Fruit fly (Drosophila melanogaster) whole organism, wandering third instar larva: ENCODE data around the gene CG32037.
A peak's percentile ranks its signal among the peaks of the same experiment; 100 is the strongest.

Experiments used
- Abd-B ChIP-seq: fragments of >200 bp; optimal IDR thresholded peaks from 2 replicates; lab custom pipeline; 2017; ENCODE audit warnings: missing biosample characterization, missing genetic modification characterization
- CG32264 ChIP-seq: fragments of 200-800 bp; sonication (Bioruptor generic); optimal IDR thresholded peaks from 2 replicates; lab custom pipeline; 2016; ENCODE audit warnings: missing biosample characterization, missing genetic modification characterization
- CG9705 ChIP-seq: fragments of 200-800 bp; sonication (Bioruptor generic); optimal IDR thresholded peaks from 2 replicates; lab custom pipeline; 2018; ENCODE audit warnings: missing biosample characterization, mild to moderate bottlenecking, missing genetic modification characterization
- CrebA ChIP-seq: fragments of 200-800 bp; sonication (Bioruptor generic); optimal IDR thresholded peaks from 2 replicates; lab custom pipeline; 2016; ENCODE audit warnings: missing biosample characterization, mild to moderate bottlenecking, missing genetic modification characterization, borderline replicate concordance
- Dfd ChIP-seq: fragments of >200 bp; optimal IDR thresholded peaks from 2 replicates; lab custom pipeline; 2017; ENCODE audit warnings: missing biosample characterization, missing genetic modification characterization
- Dif ChIP-seq: fragments of 200-275, 200-300 bp; sonication (Bioruptor generic); optimal IDR thresholded peaks from 2 replicates; lab custom pipeline; 2018; ENCODE audit warnings: missing biosample characterization, missing genetic modification characterization; ENCODE audit not compliant: partially characterized antibody
- GATAd ChIP-seq: sonication (Bioruptor generic); optimal IDR thresholded peaks from 2 replicates; lab custom pipeline; 2016; ENCODE audit warnings: missing biosample characterization, missing genetic modification characterization
- HLH106 ChIP-seq: fragments of 200-800 bp; optimal IDR thresholded peaks from 3 replicates; lab custom pipeline; 2019; ENCODE audit warnings: missing biosample characterization, mild to moderate bottlenecking, missing genetic modification characterization, moderate library complexity
- Hnf4 ChIP-seq: fragments of 200-800 bp; sonication (Bioruptor generic); optimal IDR thresholded peaks from 2 replicates; lab custom pipeline; 2016; ENCODE audit warnings: missing biosample characterization, mild to moderate bottlenecking, missing genetic modification characterization
- Hr78 ChIP-seq: fragments of >200 bp; optimal IDR thresholded peaks from 2 replicates; lab custom pipeline; 2017; ENCODE audit warnings: missing biosample characterization, missing genetic modification characterization
- Hr83 ChIP-seq: fragments of 200-300 bp; sonication (Bioruptor generic); optimal IDR thresholded peaks from 2 replicates; lab custom pipeline; 2016; ENCODE audit warnings: missing biosample characterization, mild to moderate bottlenecking, missing genetic modification characterization, moderate library complexity; ENCODE audit not compliant: poor library complexity, severe bottlenecking
- Jra ChIP-seq: sonication (Bioruptor generic); optimal IDR thresholded peaks from 2 replicates; lab custom pipeline; 2016; ENCODE audit warnings: missing biosample characterization, missing genetic modification characterization
- Mio ChIP-seq: sonication (Bioruptor generic); optimal IDR thresholded peaks from 2 replicates; lab custom pipeline; 2016; ENCODE audit warnings: missing biosample characterization, missing genetic modification characterization
- Myc ChIP-seq: fragments of >200 bp; optimal IDR thresholded peaks from 2 replicates; lab custom pipeline; 2017
- N ChIP-seq: fragments of >200 bp; optimal IDR thresholded peaks from 2 replicates; lab custom pipeline; 2018; ENCODE audit warnings: missing biosample characterization, missing external identifiers, missing genetic modification characterization
- OdsH ChIP-seq: fragments of 200-800 bp; sonication (Bioruptor generic); optimal IDR thresholded peaks from 2 replicates; lab custom pipeline; 2016; ENCODE audit warnings: missing biosample characterization, mild to moderate bottlenecking, missing genetic modification characterization
- Rel ChIP-seq, 2 experiments: fragments of 200-800 bp; sonication (Bioruptor generic) in 1 of 2; optimal IDR thresholded peaks; 2 replicates in 1 of 2; 3 replicates in 1 of 2; lab custom pipeline; 2016 to 2019; ENCODE audit warnings: mild to moderate bottlenecking in 2 of 2, missing biosample characterization in 2 of 2, missing genetic modification characterization in 2 of 2, moderate library complexity in 1 of 2
- Sp1 ChIP-seq: fragments of 200-800 bp; sonication (Bioruptor generic); optimal IDR thresholded peaks from 3 replicates; lab custom pipeline; 2019; ENCODE audit warnings: missing biosample characterization, mild to moderate bottlenecking, missing genetic modification characterization, moderate library complexity
- Vsx2 ChIP-seq: fragments of 200-300, 225-300 bp; sonication (Bioruptor generic); optimal IDR thresholded peaks from 2 replicates; lab custom pipeline; 2018; ENCODE audit warnings: missing biosample characterization, missing genetic modification characterization; ENCODE audit not compliant: partially characterized antibody
- br ChIP-seq: fragments of 200-800 bp; sonication (Bioruptor generic); optimal IDR thresholded peaks from 2 replicates; lab custom pipeline; 2016; ENCODE audit warnings: missing biosample characterization, missing genetic modification characterization
- brk ChIP-seq: fragments of 200-800 bp; sonication (Bioruptor generic); optimal IDR thresholded peaks from 2 replicates; lab custom pipeline; 2016; ENCODE audit warnings: missing biosample characterization, mild to moderate bottlenecking, missing genetic modification characterization
- dl ChIP-seq, 2 experiments: fragments of 175-275, 200-275 bp in 1 of 2; fragments of 200-275 bp in 1 of 2; sonication (Bioruptor generic); optimal IDR thresholded peaks; lab custom pipeline; 2018; ENCODE audit warnings: mild to moderate bottlenecking in 2 of 2, missing biosample characterization in 2 of 2, missing genetic modification characterization in 2 of 2, moderate library complexity in 2 of 2; ENCODE audit not compliant: partially characterized antibody in 2 of 2, insufficient read depth in 1 of 2
- dmrt93B ChIP-seq: fragments of 200-800 bp; sonication (Bioruptor generic); optimal IDR thresholded peaks from 2 replicates; lab custom pipeline; 2018; ENCODE audit warnings: missing biosample characterization, mild to moderate bottlenecking, missing genetic modification characterization
- dsf ChIP-seq: sonication (Bioruptor generic); optimal IDR thresholded peaks from 2 replicates; lab custom pipeline; 2016; ENCODE audit warnings: missing biosample characterization, missing genetic modification characterization, borderline replicate concordance
- ey ChIP-seq: fragments of 200-800 bp; sonication (Bioruptor generic); optimal IDR thresholded peaks from 2 replicates; lab custom pipeline; 2016; ENCODE audit warnings: missing biosample characterization, missing genetic modification characterization
- foxo ChIP-seq, 2 experiments: fragments of 200-800 bp; sonication (Bioruptor generic); optimal IDR thresholded peaks; 2 replicates in 1 of 2; 3 replicates in 1 of 2; lab custom pipeline; 2016 to 2017; ENCODE audit warnings: missing biosample characterization in 2 of 2, missing genetic modification characterization in 2 of 2
- fru ChIP-seq: fragments of 200-800 bp; sonication (Bioruptor generic); optimal IDR thresholded peaks from 3 replicates; lab custom pipeline; 2016; ENCODE audit warnings: missing biosample characterization, mild to moderate bottlenecking, missing genetic modification characterization
- h ChIP-seq: fragments of 200-800 bp; sonication (Bioruptor generic); optimal IDR thresholded peaks from 3 replicates; lab custom pipeline; 2016; ENCODE audit warnings: missing biosample characterization, mild to moderate bottlenecking, missing genetic modification characterization
- jim ChIP-seq: fragments of 175-275, 200-325 bp; sonication (Bioruptor generic); optimal IDR thresholded peaks from 2 replicates; lab custom pipeline; 2016; ENCODE audit warnings: missing biosample characterization, mild to moderate bottlenecking, missing genetic modification characterization
- lola ChIP-seq: fragments of >200 bp; optimal IDR thresholded peaks from 2 replicates; lab custom pipeline; 2017; ENCODE audit warnings: missing biosample characterization, missing genetic modification characterization
- pan ChIP-seq: fragments of >200 bp; optimal IDR thresholded peaks from 2 replicates; lab custom pipeline; 2017
- psq ChIP-seq: fragments of 200-800 bp; sonication (Bioruptor generic); optimal IDR thresholded peaks from 3 replicates; lab custom pipeline; 2017; ENCODE audit warnings: missing biosample characterization, mild to moderate bottlenecking, missing genetic modification characterization, moderate library complexity
- rgr ChIP-seq: fragments of 200-800 bp; sonication (Bioruptor generic); optimal IDR thresholded peaks from 3 replicates; lab custom pipeline; 2016; ENCODE audit warnings: missing biosample characterization, mild to moderate bottlenecking, missing genetic modification characterization
- sage ChIP-seq: fragments of 200-800 bp; sonication (Bioruptor generic); optimal IDR thresholded peaks from 2 replicates; lab custom pipeline; 2016; ENCODE audit warnings: missing biosample characterization, mild to moderate bottlenecking, missing genetic modification characterization
- sv ChIP-seq: fragments of 200-800 bp; sonication (Bioruptor generic); optimal IDR thresholded peaks from 3 replicates; lab custom pipeline; 2016; ENCODE audit warnings: missing biosample characterization, missing genetic modification characterization
- tai ChIP-seq: sonication (Bioruptor generic); optimal IDR thresholded peaks from 2 replicates; lab custom pipeline; 2016; ENCODE audit warnings: missing biosample characterization, missing genetic modification characterization
- usp ChIP-seq: fragments of >200 bp; optimal IDR thresholded peaks from 2 replicates; lab custom pipeline; 2017; ENCODE audit warnings: missing biosample characterization, missing genetic modification characterization
- woc ChIP-seq: sonication (Bioruptor generic); optimal IDR thresholded peaks from 2 replicates; lab custom pipeline; 2016; ENCODE audit warnings: missing biosample characterization, mild to moderate bottlenecking, missing genetic modification characterization

Gene CG32037

dm6 chr3L:9461670-9462246 lies 30.3 kb downstream of the CG32037 start:
- TF ChIP-seq br (GFP tag; lab: Kevin White, UChicago) = no peak
- peak; percentile 32 for TF ChIP-seq Dif (GFP tag; lab: Kevin White, UChicago)

DNA sequence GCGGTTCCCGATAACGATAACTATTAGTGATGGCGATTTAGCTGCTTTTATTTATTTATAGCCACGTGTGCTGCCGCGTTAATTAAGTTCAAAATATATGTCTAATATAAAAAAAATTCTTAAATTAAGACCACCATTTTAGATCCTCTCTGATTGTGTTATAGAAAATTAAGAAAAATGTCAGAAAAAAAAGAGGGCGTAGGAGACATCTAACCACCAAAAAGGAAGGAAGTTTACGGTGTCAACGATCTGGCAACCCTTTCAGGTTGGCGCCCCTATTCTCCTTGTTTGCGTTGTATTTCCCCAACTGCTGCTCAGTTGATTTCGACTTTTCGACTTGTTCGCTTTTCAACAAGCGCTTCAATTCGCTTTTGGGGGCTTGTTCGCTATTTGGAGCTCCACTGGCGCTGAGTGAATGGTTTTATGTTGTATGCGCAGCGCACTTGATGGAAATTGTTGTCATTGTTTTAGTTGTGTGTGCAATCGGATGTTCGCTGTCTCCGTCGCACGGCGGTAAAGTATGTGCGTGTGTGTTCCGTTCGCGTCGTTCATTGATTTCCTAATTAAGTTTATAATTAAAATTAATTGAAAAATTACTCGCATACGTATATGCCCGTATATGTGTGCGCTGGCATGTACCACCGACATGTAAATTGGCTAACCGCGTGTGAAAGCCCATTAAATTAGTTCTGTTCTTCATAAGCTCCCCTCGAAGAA lies 31.1 kb downstream of the CG32037 start, which contains the start of the genes CG3434 and CG44838:
CG3434 (minus strand) TSS at position 25 of the 717 bp plus-strand sequence.
CG44838 (plus strand) TSS at position 276 of the 717 bp plus-strand sequence.
- peak; percentile 76 for TF ChIP-seq HLH106 (tag; lab: Kevin White, UChicago)
- TF ChIP-seq Dif (GFP tag; lab: Kevin White, UChicago) = no peak
- peak; percentile 76 for TF ChIP-seq ey
- TF ChIP-seq brk (GFP tag; lab: Kevin White, UChicago) = peak; percentile 57
- peak; percentile 89 for TF ChIP-seq h (GFP tag; lab: Kevin White, UChicago)
- no peak for TF ChIP-seq dl (GFP tag; optimal IDR thresholded peaks at IDR 0.05; lab: Kevin White, UChicago; ENCODE audit: insufficient read depth in 1 of 2, partially characterized antibody in 2 of 2)
- no peak for TF ChIP-seq pan
- TF ChIP-seq lola = no peak
- TF ChIP-seq jim (GFP tag; lab: Kevin White, UChicago) = no peak
- no peak for TF ChIP-seq Vsx2 (GFP tag; lab: Kevin White, UChicago)
- TF ChIP-seq sage (GFP tag; lab: Kevin White, UChicago) = peak; percentile 78
- TF ChIP-seq CG32264 (GFP tag; lab: Kevin White, UChicago) = no peak
- peak; percentile 69 for TF ChIP-seq tai
- TF ChIP-seq fru (GFP tag; lab: Kevin White, UChicago) = peak; percentile 77
- peak; percentile 73 for TF ChIP-seq Sp1 (GFP tag; lab: Kevin White, UChicago)
- no peak for TF ChIP-seq Abd-B
- no peak for TF ChIP-seq Mio (GFP tag; lab: Kevin White, UChicago)
- TF ChIP-seq psq = peak; percentile 85
- peak; percentile 92 for TF ChIP-seq Myc (lab: Kevin White, UChicago)
- TF ChIP-seq Rel (GFP tag; optimal IDR thresholded peaks at IDR 0.05; lab: Kevin White, UChicago) = peak; percentile 34
- TF ChIP-seq Rel (tag; optimal IDR thresholded peaks at IDR 0.05; lab: Kevin White, UChicago) = peak; percentile 96
- TF ChIP-seq N = no peak
- no peak for TF ChIP-seq GATAd (GFP tag; lab: Kevin White, UChicago)
- peak; percentile 70 for TF ChIP-seq dsf (GFP tag; lab: Kevin White, UChicago)
- peak; percentile 70 for TF ChIP-seq Hr83 (GFP tag; lab: Kevin White, UChicago)
- no peak for TF ChIP-seq Dfd
- TF ChIP-seq OdsH (GFP tag; lab: Kevin White, UChicago) = peak; percentile 71
- TF ChIP-seq Hnf4 (GFP tag; lab: Kevin White, UChicago) = peak; percentile 76
- no peak for TF ChIP-seq usp
- TF ChIP-seq sv (GFP tag; lab: Kevin White, UChicago) = peak; percentile 84
- peak in 1 of 2 experiments; percentile 82 for TF ChIP-seq foxo (GFP tag; optimal IDR thresholded peaks at IDR 0.05; lab: Kevin White, UChicago)
- peak; percentile 79 for TF ChIP-seq woc (GFP tag; lab: Kevin White, UChicago)
- TF ChIP-seq CG9705 (GFP tag; lab: Kevin White, UChicago) = peak; percentile 61
- no peak for TF ChIP-seq Hr78 (GFP tag; lab: Kevin White, UChicago)
- TF ChIP-seq br (GFP tag; lab: Kevin White, UChicago) = peak; percentile 77
- peak; percentile 82 for TF ChIP-seq rgr (GFP tag; lab: Kevin White, UChicago)
- peak; percentile 42 for TF ChIP-seq dmrt93B (GFP tag; lab: Kevin White, UChicago)
- peak; percentile 79 for TF ChIP-seq Jra (GFP tag; lab: Kevin White, UChicago)
- no peak for TF ChIP-seq CrebA
